Fruit fly (Drosophila melanogaster) whole organism, prepupa: ENCODE data around the gene Dbct.

Experiments
- CG10631 ChIP-seq: fragments of 200-800 bp; sonication (Bioruptor generic); optimal IDR thresholded peaks from 2 replicates; lab custom pipeline; 2016; ENCODE audit warnings: missing biosample characterization, missing genetic modification characterization
- CG10669 ChIP-seq: fragments of 200-800 bp; sonication (Bioruptor generic); optimal IDR thresholded peaks from 3 replicates; lab custom pipeline; 2018; ENCODE audit warnings: missing biosample characterization, mild to moderate bottlenecking, missing genetic modification characterization, moderate library complexity
- CG11294 ChIP-seq: fragments of 200-800 bp; sonication (Bioruptor generic); IDR thresholded peaks from 2 replicates; pipeline ENCODE4 v1.3.6; 2022; ENCODE audit warnings: missing biosample characterization, missing genetic modification characterization
- CG11762 ChIP-seq: fragments of 200-800 bp; sonication (Bioruptor generic); optimal IDR thresholded peaks from 3 replicates; lab custom pipeline; 2016; ENCODE audit warnings: missing biosample characterization, missing genetic modification characterization; ENCODE audit not compliant: insufficient read depth
- CG11902 ChIP-seq: fragments of 200-800 bp; sonication (Bioruptor generic); optimal IDR thresholded peaks from 3 replicates; lab custom pipeline; 2016; ENCODE audit warnings: missing biosample characterization, missing genetic modification characterization
- CG15336 ChIP-seq: fragments of 200-800 bp; sonication (Bioruptor generic); IDR thresholded peaks from 2 replicates; pipeline ENCODE4 v1.3.6; 2022; ENCODE audit warnings: missing biosample characterization, missing genetic modification characterization
- CG1621 ChIP-seq: fragments of 200-800 bp; sonication (Bioruptor generic); optimal IDR thresholded peaks from 3 replicates; lab custom pipeline; 2018; ENCODE audit warnings: missing biosample characterization, mild to moderate bottlenecking, missing genetic modification characterization
- CG16779 ChIP-seq: fragments of 200-800 bp; sonication (Bioruptor generic); optimal IDR thresholded peaks from 3 replicates; lab custom pipeline; 2017; ENCODE audit warnings: missing biosample characterization, mild to moderate bottlenecking, missing genetic modification characterization
- CG3032 ChIP-seq: fragments of 200-800 bp; optimal IDR thresholded peaks from 2 replicates; lab custom pipeline; 2019; ENCODE audit warnings: missing biosample characterization, mild to moderate bottlenecking, missing genetic modification characterization, moderate library complexity
- CG31627 ChIP-seq: fragments of 200-800 bp; sonication (Bioruptor generic); optimal IDR thresholded peaks from 3 replicates; lab custom pipeline; 2016; ENCODE audit warnings: missing biosample characterization, missing genetic modification characterization
- CG32006 ChIP-seq: fragments of 200-800 bp; sonication (Bioruptor generic); optimal IDR thresholded peaks from 3 replicates; lab custom pipeline; 2017; ENCODE audit warnings: missing biosample characterization, mild to moderate bottlenecking, missing genetic modification characterization
- CG34406 ChIP-seq: fragments of 200-800 bp; sonication (Bioruptor generic); optimal IDR thresholded peaks from 3 replicates; lab custom pipeline; 2016; ENCODE audit warnings: missing biosample characterization, missing genetic modification characterization
- CG4318 ChIP-seq: fragments of 200-800 bp; sonication (Bioruptor generic); optimal IDR thresholded peaks from 3 replicates; lab custom pipeline; 2017; ENCODE audit warnings: missing biosample characterization, mild to moderate bottlenecking, missing genetic modification characterization
- CG6163 ChIP-seq: fragments of 200-800 bp; sonication (Bioruptor generic); IDR thresholded peaks from 3 replicates; pipeline ENCODE4 v1.3.6; 2022; ENCODE audit warnings: missing biosample characterization, missing genetic modification characterization
- CG6276 ChIP-seq: fragments of 200-800 bp; sonication (Bioruptor generic); optimal IDR thresholded peaks from 2 replicates; lab custom pipeline; 2017; ENCODE audit warnings: missing biosample characterization, mild to moderate bottlenecking, missing genetic modification characterization
- CG6808 ChIP-seq: fragments of 200-800 bp; sonication (Bioruptor generic); optimal IDR thresholded peaks from 3 replicates; lab custom pipeline; 2017; ENCODE audit warnings: missing biosample characterization, missing genetic modification characterization, mild to moderate bottlenecking, moderate library complexity, missing genetic modification reagents
- CG6854 ChIP-seq: fragments of 200-800 bp; sonication (Bioruptor generic); optimal IDR thresholded peaks from 2 replicates; lab custom pipeline; 2017; ENCODE audit warnings: missing biosample characterization, mild to moderate bottlenecking, missing genetic modification characterization
- CG8319 ChIP-seq: fragments of 200-800 bp; sonication (Bioruptor generic); optimal IDR thresholded peaks from 3 replicates; lab custom pipeline; 2016; ENCODE audit warnings: missing biosample characterization, missing genetic modification characterization
- CG9139 ChIP-seq: fragments of 200-800 bp; sonication (Bioruptor generic); optimal IDR thresholded peaks from 3 replicates; lab custom pipeline; 2017; ENCODE audit warnings: missing biosample characterization, mild to moderate bottlenecking, missing genetic modification characterization
- Eip78C ChIP-seq: fragments of 200-800 bp; sonication (Bioruptor generic); peaks from one replicate; lab custom pipeline; 2016; ENCODE audit warnings: missing biosample characterization, missing genetic modification characterization
- Ets21C ChIP-seq: fragments of 200-800 bp; sonication (Bioruptor generic); optimal IDR thresholded peaks from 3 replicates; lab custom pipeline; 2016; ENCODE audit warnings: missing biosample characterization, missing genetic modification characterization
- Ets96B ChIP-seq: fragments of 200-800 bp; optimal IDR thresholded peaks from 2 replicates; lab custom pipeline; 2019; ENCODE audit warnings: missing biosample characterization, mild to moderate bottlenecking, missing genetic modification characterization, moderate library complexity
- Hr39 ChIP-seq: fragments of 200-800 bp; sonication (Bioruptor generic); optimal IDR thresholded peaks from 2 replicates; lab custom pipeline; 2016; ENCODE audit warnings: missing biosample characterization, missing genetic modification characterization
- Hr4 ChIP-seq: fragments of 200-800 bp; sonication (Bioruptor generic); optimal IDR thresholded peaks from 3 replicates; lab custom pipeline; 2016; ENCODE audit warnings: missing biosample characterization, missing genetic modification characterization
- Lpt ChIP-seq: fragments of 200-800 bp; sonication (Bioruptor generic); optimal IDR thresholded peaks from 3 replicates; lab custom pipeline; 2016; ENCODE audit warnings: missing biosample characterization, missing genetic modification characterization
- Met ChIP-seq: fragments of 200-800 bp; sonication (Bioruptor generic); optimal IDR thresholded peaks from 3 replicates; lab custom pipeline; 2016; ENCODE audit warnings: missing biosample characterization, missing genetic modification characterization
- OdsH ChIP-seq: fragments of 200-800 bp; sonication (Bioruptor generic); optimal IDR thresholded peaks from 3 replicates; lab custom pipeline; 2016; ENCODE audit warnings: missing biosample characterization, missing genetic modification characterization
- Smox ChIP-seq: fragments of 200-800 bp; sonication (Bioruptor generic); optimal IDR thresholded peaks from 3 replicates; lab custom pipeline; 2016; ENCODE audit warnings: missing biosample characterization, missing genetic modification characterization
- Sox14 ChIP-seq: fragments of 200-800 bp; sonication (Bioruptor generic); optimal IDR thresholded peaks from 3 replicates; lab custom pipeline; 2016; ENCODE audit warnings: missing biosample characterization, missing genetic modification characterization
- acj6 ChIP-seq: fragments of 200-800 bp; sonication (Bioruptor generic); optimal IDR thresholded peaks from 3 replicates; lab custom pipeline; 2016; ENCODE audit warnings: missing biosample characterization, missing genetic modification characterization
- esn ChIP-seq: fragments of 200-800 bp; sonication (Bioruptor generic); optimal IDR thresholded peaks from 2 replicates; lab custom pipeline; 2016; ENCODE audit warnings: missing biosample characterization, mild to moderate bottlenecking, missing genetic modification characterization, moderate library complexity
- fd59A ChIP-seq: fragments of 200-800 bp; sonication (Bioruptor generic); optimal IDR thresholded peaks from 2 replicates; lab custom pipeline; 2017; ENCODE audit warnings: missing biosample characterization, mild to moderate bottlenecking, missing genetic modification characterization, missing genetic modification reagents
- fd85E ChIP-seq: fragments of 200-800 bp; sonication (Bioruptor generic); optimal IDR thresholded peaks from 3 replicates; lab custom pipeline; 2016; ENCODE audit warnings: missing biosample characterization, missing genetic modification characterization
- lz ChIP-seq: fragments of 200-800 bp; sonication (Bioruptor generic); optimal IDR thresholded peaks from 3 replicates; lab custom pipeline; 2016; ENCODE audit warnings: missing biosample characterization, missing genetic modification characterization
- ss ChIP-seq, 2 experiments: fragments of 200-800 bp; sonication (Bioruptor generic); optimal IDR thresholded peaks; 2 replicates in 1 of 2; 3 replicates in 1 of 2; lab custom pipeline; 2017 to 2018; ENCODE audit warnings: mild to moderate bottlenecking in 2 of 2, missing biosample characterization in 2 of 2, missing genetic modification characterization in 2 of 2, moderate library complexity in 1 of 2
- svp ChIP-seq: fragments of 200-800 bp; sonication (Bioruptor generic); peaks from one replicate; lab custom pipeline; 2016; ENCODE audit warnings: missing biosample characterization, missing genetic modification characterization
- topi ChIP-seq: fragments of 200-800 bp; sonication (Bioruptor generic); optimal IDR thresholded peaks from 3 replicates; lab custom pipeline; 2016; ENCODE audit warnings: missing biosample characterization, missing genetic modification characterization
- vri ChIP-seq: fragments of 200-800 bp; sonication (Bioruptor generic); optimal IDR thresholded peaks from 3 replicates; lab custom pipeline; 2016; ENCODE audit warnings: missing biosample characterization, mild to moderate bottlenecking, missing genetic modification characterization

Dbct gene

dm6 chrX:15069417-15069896, 16.5 kb upstream of the Dbct start (continued):
- TF ChIP-seq CG6808 = peak; percentile 99
- peak; percentile 91 for TF ChIP-seq CG6163 (GFP tag; lab: Robert Waterston, UW)
- no peak for TF ChIP-seq CG11902 (GFP tag; lab: Kevin White, UChicago)
- TF ChIP-seq CG11294 (GFP tag; lab: Robert Waterston, UW) = no peak
- peak; percentile 85 for TF ChIP-seq Sox14 (GFP tag; lab: Kevin White, UChicago)
- TF ChIP-seq CG1621 (tag; lab: Kevin White, UChicago) = peak; percentile 98
- TF ChIP-seq Lpt = peak; percentile 92
- TF ChIP-seq CG10669 (GFP tag; lab: Kevin White, UChicago) = peak; percentile 98
- peak; percentile 76 for TF ChIP-seq CG34406 (GFP tag; lab: Kevin White, UChicago)
- TF ChIP-seq Eip78C = peak; percentile 91
- TF ChIP-seq topi (GFP tag; lab: Kevin White, UChicago) = peak; percentile 82
- peak; percentile 100 for TF ChIP-seq CG9139
- TF ChIP-seq ss (GFP tag; optimal IDR thresholded peaks at IDR 0.05; lab: Kevin White, UChicago) = peak; percentile 100
- TF ChIP-seq Ets21C (GFP tag; lab: Kevin White, UChicago) = no peak
- peak; percentile 97 for TF ChIP-seq CG6854
- TF ChIP-seq Ets96B (tag; lab: Kevin White, UChicago) = peak; percentile 94
- peak; percentile 85 for TF ChIP-seq CG32006 (GFP tag; lab: Kevin White, UChicago)
- TF ChIP-seq acj6 = peak; percentile 75
- peak; percentile 85 for TF ChIP-seq CG3032 (tag; lab: Kevin White, UChicago)
- TF ChIP-seq CG4318 (GFP tag; lab: Kevin White, UChicago) = peak; percentile 62
- TF ChIP-seq CG8319 (GFP tag; lab: Kevin White, UChicago) = peak; percentile 88
- TF ChIP-seq OdsH (GFP tag; lab: Kevin White, UChicago) = peak; percentile 83
- peak; percentile 63 for TF ChIP-seq Hr4 (GFP tag; lab: Kevin White, UChicago)
- peak; percentile 36 for TF ChIP-seq Smox
- TF ChIP-seq CG16779 (tag; lab: Kevin White, UChicago) = peak; percentile 95

- peak; percentile 14 for TF ChIP-seq Smox
- TF ChIP-seq CG32006 (GFP tag; lab: Kevin White, UChicago) = peak; percentile 25
- no peak for TF ChIP-seq CG11294 (GFP tag; lab: Robert Waterston, UW)
- TF ChIP-seq CG31627 (GFP tag; lab: Kevin White, UChicago) = peak; percentile 31
- peak; percentile 87 for TF ChIP-seq Eip78C
- TF ChIP-seq CG10631 (GFP tag; lab: Kevin White, UChicago) = peak; percentile 18
- peak; percentile 24 for TF ChIP-seq Hr39 (GFP tag; lab: Kevin White, UChicago)
- TF ChIP-seq Hr4 (GFP tag; lab: Kevin White, UChicago) = peak; percentile 16
- peak; percentile 49 for TF ChIP-seq esn (GFP tag; lab: Kevin White, UChicago)
- peak; percentile 4 for TF ChIP-seq fd59A (GFP tag; lab: Kevin White, UChicago)
- peak; percentile 17 for TF ChIP-seq acj6
- peak; percentile 54 for TF ChIP-seq lz (GFP tag; lab: Kevin White, UChicago)
- TF ChIP-seq OdsH (GFP tag; lab: Kevin White, UChicago) = no peak
- no peak for TF ChIP-seq fd85E (GFP tag; lab: Kevin White, UChicago)
- TF ChIP-seq vri (GFP tag; lab: Kevin White, UChicago) = no peak
- TF ChIP-seq Met (GFP tag; lab: Kevin White, UChicago) = peak; percentile 36
- no peak for TF ChIP-seq CG6276
- TF ChIP-seq CG11762 = no peak
- peak; percentile 36 for TF ChIP-seq svp (GFP tag; lab: Kevin White, UChicago)
- peak; percentile 9; the same call in 1 of the 2 replicates for TF ChIP-seq CG15336 (GFP tag; lab: Robert Waterston, UW)
- TF ChIP-seq, all 60 proteins: peak for 14
Observed at dm6 chrX:15070137-15070536, 15.8 kb upstream of the Dbct start.
